Fruit fly (Drosophila melanogaster) whole organism, prepupa: ENCODE results near the gene sip2.

Experiments used
- CG10631 ChIP-seq: fragments of 200-800 bp; sonication (Bioruptor generic); optimal IDR thresholded peaks from 2 replicates; lab custom pipeline; 2016; ENCODE audit warnings: missing biosample characterization, missing genetic modification characterization
- CG10669 ChIP-seq: fragments of 200-800 bp; sonication (Bioruptor generic); optimal IDR thresholded peaks from 3 replicates; lab custom pipeline; 2018; ENCODE audit warnings: missing biosample characterization, mild to moderate bottlenecking, missing genetic modification characterization, moderate library complexity
- CG11902 ChIP-seq: fragments of 200-800 bp; sonication (Bioruptor generic); optimal IDR thresholded peaks from 3 replicates; lab custom pipeline; 2016; ENCODE audit warnings: missing biosample characterization, missing genetic modification characterization
- CG31627 ChIP-seq: fragments of 200-800 bp; sonication (Bioruptor generic); optimal IDR thresholded peaks from 3 replicates; lab custom pipeline; 2016; ENCODE audit warnings: missing biosample characterization, missing genetic modification characterization
- Gug ChIP-seq: fragments of 200-800 bp; sonication (Bioruptor generic); IDR thresholded peaks from 2 replicates; pipeline ENCODE4 v1.3.6; 2022; ENCODE audit warnings: missing biosample characterization, missing genetic modification characterization
- Sox14 ChIP-seq: fragments of 200-800 bp; sonication (Bioruptor generic); optimal IDR thresholded peaks from 3 replicates; lab custom pipeline; 2016; ENCODE audit warnings: missing biosample characterization, missing genetic modification characterization
- salr ChIP-seq, 2 experiments: fragments of 200-800 bp; sonication (Bioruptor generic); optimal IDR thresholded peaks; 3 replicates each; lab custom pipeline; 2016 to 2018; ENCODE audit warnings: missing biosample characterization in 2 of 2, missing genetic modification characterization in 2 of 2, mild to moderate bottlenecking in 1 of 2

- TF ChIP-seq Gug (GFP tag; lab: Robert Waterston, UW) = no peak
- no peak for TF ChIP-seq salr (GFP tag; optimal IDR thresholded peaks at IDR 0.05; lab: Kevin White, UChicago)
- no peak for TF ChIP-seq CG11902 (GFP tag; lab: Kevin White, UChicago)
- TF ChIP-seq CG10669 = no peak
- no peak for TF ChIP-seq CG10631
- no peak for TF ChIP-seq CG31627
- no peak for TF ChIP-seq Sox14 (GFP tag; lab: Kevin White, UChicago)
These were observed 2.4 kb upstream of the sip2 start for dm6 chr2L:6966309-6966708.
